Worm (Caenorhabditis elegans) whole organism, L1 larva: ENCODE data around the gene sri-9.

Source experiments
- F16B12.6 ChIP-seq: fragments of 150-350 bp; optimal IDR thresholded peaks from 2 replicates; lab custom pipeline; 2014; ENCODE audit warnings: missing biosample characterization, missing genetic modification characterization
- aha-1 ChIP-seq: fragments of 150-350 bp; optimal IDR thresholded peaks from 2 replicates; lab custom pipeline; 2014; ENCODE audit warnings: missing biosample characterization, missing genetic modification characterization
- alr-1 ChIP-seq: fragments of 200-800 bp; sonication (Bioruptor generic); optimal IDR thresholded peaks from 2 replicates; lab custom pipeline; 2018; ENCODE audit warnings: borderline replicate concordance, mild to moderate bottlenecking, missing genetic modification characterization, missing compliant biosample characterization
- aly-2 ChIP-seq: fragments of 150-350 bp; optimal IDR thresholded peaks from 2 replicates; lab custom pipeline; 2014; ENCODE audit warnings: missing biosample characterization, missing genetic modification characterization
- blmp-1 ChIP-seq: fragments of 150-350 bp; optimal IDR thresholded peaks from 2 replicates; lab custom pipeline; 2014; ENCODE audit warnings: missing biosample characterization, missing genetic modification characterization
- ceh-82 ChIP-seq, 3 experiments: fragments of 150-350 bp in 1 of 3; sonication (generic microtip) in 2 of 3; optimal IDR thresholded peaks; 2 replicates each; lab custom pipeline; 2014 to 2017; ENCODE audit warnings: missing biosample characterization in 3 of 3, missing genetic modification characterization in 3 of 3
- ceh-88 ChIP-seq: fragments of 200-800 bp; sonication (Bioruptor generic); IDR thresholded peaks from 2 replicates; pipeline ENCODE4 v1.3.6; 2022; ENCODE audit warnings: missing genetic modification characterization, missing compliant biosample characterization
- ces-1 ChIP-seq: fragments of 150-350 bp; optimal IDR thresholded peaks from 2 replicates; lab custom pipeline; 2014; ENCODE audit warnings: missing biosample characterization, missing genetic modification reagents, missing genetic modification characterization
- dsc-1 ChIP-seq: sonication (generic microtip); optimal IDR thresholded peaks from 2 replicates; lab custom pipeline; 2016; ENCODE audit warnings: mild to moderate bottlenecking, missing genetic modification characterization, missing compliant biosample characterization
- efl-1 ChIP-seq, 4 experiments: fragments of 150-350 bp; optimal IDR thresholded peaks in 3 of 4; peaks in 1 of 4; 1 replicate in 1 of 4; 2 replicates in 3 of 4; lab custom pipeline; 2014; ENCODE audit warnings: missing biosample characterization in 2 of 4, missing genetic modification characterization in 2 of 4, missing genetic modification reagents in 2 of 4
- efl-3 ChIP-seq: fragments of 200-800 bp; sonication (Bioruptor generic); optimal IDR thresholded peaks from 2 replicates; lab custom pipeline; 2018; ENCODE audit warnings: mild to moderate bottlenecking, missing genetic modification characterization, missing compliant biosample characterization
- egl-13 ChIP-seq: sonication (generic microtip); optimal IDR thresholded peaks from 2 replicates; lab custom pipeline; 2016; ENCODE audit warnings: missing genotype, missing genetic modification reagents, missing genetic modification characterization, missing compliant biosample characterization
- elt-2 ChIP-seq: sonication (generic microtip); optimal IDR thresholded peaks from 2 replicates; lab custom pipeline; 2016; ENCODE audit warnings: missing genetic modification characterization, mild to moderate bottlenecking, inconsistent platforms, missing compliant biosample characterization, missing genetic modification reagents
- fkh-8 ChIP-seq: sonication (generic microtip); optimal IDR thresholded peaks from 2 replicates; lab custom pipeline; 2016; ENCODE audit warnings: mild to moderate bottlenecking, missing genetic modification characterization, missing compliant biosample characterization
- fos-1 ChIP-seq: fragments of 150-350 bp; optimal IDR thresholded peaks from 2 replicates; lab custom pipeline; 2014; ENCODE audit warnings: missing biosample characterization, missing genetic modification characterization
- grh-1 ChIP-seq: fragments of 200-800 bp; sonication (Bioruptor generic); IDR thresholded peaks from 2 replicates; pipeline ENCODE4 v1.3.6; 2022; ENCODE audit warnings: missing genetic modification reagents, missing genetic modification characterization, missing compliant biosample characterization
- hlh-17 ChIP-seq: fragments of 200-800 bp; sonication (Bioruptor generic); optimal IDR thresholded peaks from 2 replicates; lab custom pipeline; 2018; ENCODE audit warnings: missing genetic modification characterization, mild to moderate bottlenecking, missing compliant biosample characterization, moderate library complexity, borderline replicate concordance
- jun-1 ChIP-seq: fragments of 150-350 bp; optimal IDR thresholded peaks from 2 replicates; lab custom pipeline; 2014; ENCODE audit warnings: missing biosample characterization, missing genetic modification reagents, missing genetic modification characterization
- lin-13 ChIP-seq: fragments of 150-350 bp; optimal IDR thresholded peaks from 2 replicates; lab custom pipeline; 2014; ENCODE audit warnings: missing biosample characterization, missing genetic modification reagents, missing genetic modification characterization
- lin-14 ChIP-seq: fragments of 200-800 bp; sonication (Bioruptor generic); optimal IDR thresholded peaks from 2 replicates; lab custom pipeline; 2018; ENCODE audit warnings: mild to moderate bottlenecking, missing genetic modification characterization, moderate library complexity, missing compliant biosample characterization
- mab-9 ChIP-seq: fragments of 200-800 bp; sonication (Bioruptor generic); IDR thresholded peaks from 2 replicates; pipeline ENCODE4 v1.3.6; 2022; ENCODE audit warnings: missing genetic modification reagents, missing genetic modification characterization, missing compliant biosample characterization
- mef-2 ChIP-seq: fragments of 150-350 bp; optimal IDR thresholded peaks from 2 replicates; lab custom pipeline; 2014; ENCODE audit warnings: missing biosample characterization, missing genetic modification characterization
- mep-1 ChIP-seq: fragments of 150-350 bp; optimal IDR thresholded peaks from 2 replicates; lab custom pipeline; 2014; ENCODE audit warnings: missing biosample characterization, missing genetic modification characterization
- nhr-11 ChIP-seq: fragments of 150-350 bp; optimal IDR thresholded peaks from 2 replicates; lab custom pipeline; 2014; ENCODE audit warnings: missing biosample characterization, missing genetic modification characterization
- nhr-19 ChIP-seq: fragments of 200-800 bp; sonication (Bioruptor generic); conservative IDR thresholded peaks from 2 replicates; pipeline ENCODE4 v1.3.6; 2022; ENCODE audit warnings: missing genetic modification characterization, missing compliant biosample characterization
- nhr-237 ChIP-seq: fragments of 150-350 bp; optimal IDR thresholded peaks from 2 replicates; lab custom pipeline; 2014; ENCODE audit warnings: missing biosample characterization, missing genetic modification characterization
- nhr-28 ChIP-seq: fragments of 150-350 bp; optimal IDR thresholded peaks from 2 replicates; lab custom pipeline; 2014; ENCODE audit warnings: missing biosample characterization, missing genetic modification characterization
- nhr-76 ChIP-seq: sonication (generic microtip); optimal IDR thresholded peaks from 2 replicates; lab custom pipeline; 2017; ENCODE audit warnings: missing biosample characterization, missing genetic modification characterization
- nhr-77 ChIP-seq: fragments of 150-350 bp; optimal IDR thresholded peaks from 2 replicates; lab custom pipeline; 2014; ENCODE audit warnings: missing biosample characterization, missing genetic modification characterization
- nhr-84 ChIP-seq: sonication (generic microtip); optimal IDR thresholded peaks from 2 replicates; lab custom pipeline; 2017; ENCODE audit warnings: missing biosample characterization, missing genetic modification characterization
- pag-3 ChIP-seq: sonication (generic microtip); optimal IDR thresholded peaks from 2 replicates; lab custom pipeline; 2017; ENCODE audit warnings: missing genetic modification characterization, mild to moderate bottlenecking, missing compliant biosample characterization, antibody characterized with exemption, borderline replicate concordance; ENCODE audit not compliant: insufficient read depth
- pax-3 ChIP-seq: fragments of 200-800 bp; sonication (Bioruptor generic); optimal IDR thresholded peaks from 2 replicates; lab custom pipeline; 2018; ENCODE audit warnings: mild to moderate bottlenecking, missing genetic modification characterization, moderate library complexity, missing compliant biosample characterization
- pqm-1 ChIP-seq: sonication (generic microtip); optimal IDR thresholded peaks from 3 replicates; lab custom pipeline; 2017; ENCODE audit warnings: missing biosample characterization, missing genetic modification characterization
- rnt-1 ChIP-seq: sonication (generic microtip); optimal IDR thresholded peaks from 2 replicates; lab custom pipeline; 2016; ENCODE audit warnings: mild to moderate bottlenecking, missing genetic modification characterization, moderate library complexity, missing compliant biosample characterization
- snpc-4 ChIP-seq: fragments of 150-350 bp; optimal IDR thresholded peaks from 2 replicates; lab custom pipeline; 2014; ENCODE audit warnings: missing biosample characterization, missing genetic modification characterization
- sptf-1 ChIP-seq: fragments of 150-350 bp; optimal IDR thresholded peaks from 2 replicates; lab custom pipeline; 2014; ENCODE audit warnings: missing biosample characterization, missing genetic modification characterization
- tbx-2 ChIP-seq: sonication (generic microtip); optimal IDR thresholded peaks from 2 replicates; lab custom pipeline; 2016; ENCODE audit warnings: missing genetic modification characterization, missing compliant biosample characterization
- unc-130 ChIP-seq: fragments of 150-350 bp; optimal IDR thresholded peaks from 2 replicates; lab custom pipeline; 2017; ENCODE audit warnings: missing biosample characterization, missing genetic modification characterization, inconsistent platforms
- unc-62 ChIP-seq: fragments of 150-350 bp; optimal IDR thresholded peaks from 2 replicates; lab custom pipeline; 2014; ENCODE audit warnings: missing biosample characterization, missing genetic modification reagents, missing genetic modification characterization
- unc-86 ChIP-seq: sonication (generic microtip); optimal IDR thresholded peaks from 2 replicates; lab custom pipeline; 2016; ENCODE audit warnings: missing genetic modification characterization, missing compliant biosample characterization
- vab-15 ChIP-seq: sonication (generic microtip); optimal IDR thresholded peaks from 2 replicates; lab custom pipeline; 2017; ENCODE audit warnings: missing genotype, mild to moderate bottlenecking, missing genetic modification characterization, missing compliant biosample characterization
- ztf-4 ChIP-seq: fragments of 150-350 bp; optimal IDR thresholded peaks from 2 replicates; lab custom pipeline; 2014; ENCODE audit warnings: missing biosample characterization, missing genetic modification characterization

The sri-9 gene

ce11 chrV:17001167-17001566, at the start of gene sri-9:
Gene sri-9, plus strand, starts transcription at chrV:17001467.
- TF ChIP-seq vab-15 (no peak), hlh-17 (GFP tag; lab: Kevin White, UChicago) (no peak), nhr-76 (tag; lab: Kevin White, UChicago) (no peak), dsc-1 (tag; lab: Kevin White, UChicago) (no peak), snpc-4 (tag; lab: Kevin White, UChicago) (no peak), sptf-1 (tag; lab: Kevin White, UChicago) (no peak), nhr-19 (GFP tag; lab: Robert Waterston, UW) (no peak), nhr-28 (tag; lab: Kevin White, UChicago) (no peak), mep-1 (no peak), mab-9 (GFP tag; lab: Robert Waterston, UW) (no peak)

DNA sequence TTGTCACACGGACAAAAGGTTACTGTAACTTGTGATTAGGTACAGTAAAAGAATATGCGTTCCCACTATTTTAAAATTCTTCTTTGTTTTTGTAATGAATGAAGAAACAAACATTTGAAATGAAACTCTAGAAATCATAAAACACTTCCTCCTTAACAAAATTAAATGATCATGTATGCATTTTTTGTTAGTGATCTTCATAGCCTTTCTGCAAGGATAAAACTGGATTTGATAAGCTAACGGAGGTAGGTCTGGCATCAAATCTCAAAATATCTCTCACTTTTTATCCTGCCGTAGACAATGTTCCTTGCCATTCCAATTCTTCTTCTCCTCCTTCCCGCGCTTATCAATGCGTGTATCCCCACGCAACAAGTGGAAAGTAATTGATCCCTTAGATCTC, 49.8 kb upstream of the sri-9 start, which contains the start of gene clec-238:
Gene clec-238 (plus strand): TSS at position 301 of the 400 bp plus-strand sequence.
- TF ChIP-seq vab-15, result no peak
- no peak for TF ChIP-seq nhr-77 (tag; lab: Kevin White, UChicago)
- no peak for TF ChIP-seq lin-14
- no peak for TF ChIP-seq unc-130 (tag; lab: Kevin White, UChicago)

DNA sequence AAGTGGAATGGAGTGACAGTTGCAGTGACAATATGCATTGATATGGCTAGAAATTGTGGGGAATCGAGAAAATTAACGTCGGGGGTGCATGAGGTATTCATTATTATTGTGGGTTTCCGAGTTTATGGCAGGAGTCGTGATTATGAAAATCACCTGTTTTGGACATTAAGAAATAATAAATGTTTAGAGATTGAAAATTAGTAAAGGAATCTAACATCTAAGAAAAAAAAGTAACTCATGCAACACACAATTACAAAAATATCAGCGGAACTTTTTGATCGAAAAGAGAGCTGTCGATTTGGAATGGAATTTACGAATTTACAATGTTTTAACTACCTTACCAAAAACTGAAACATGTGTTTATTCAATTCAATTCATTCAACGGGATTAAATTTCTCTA, 46.5 kb upstream of the sri-9 start, which contains the start of gene srh-206:
Gene srh-206 (minus strand): TSS at position 101 of the 400 bp plus-strand sequence.
- TF ChIP-seq pax-3 (tag; lab: Kevin White, UChicago) (no peak), ceh-82 (tag; optimal IDR thresholded peaks at IDR 0.05; lab: Kevin White, UChicago) (no peak)

DNA sequence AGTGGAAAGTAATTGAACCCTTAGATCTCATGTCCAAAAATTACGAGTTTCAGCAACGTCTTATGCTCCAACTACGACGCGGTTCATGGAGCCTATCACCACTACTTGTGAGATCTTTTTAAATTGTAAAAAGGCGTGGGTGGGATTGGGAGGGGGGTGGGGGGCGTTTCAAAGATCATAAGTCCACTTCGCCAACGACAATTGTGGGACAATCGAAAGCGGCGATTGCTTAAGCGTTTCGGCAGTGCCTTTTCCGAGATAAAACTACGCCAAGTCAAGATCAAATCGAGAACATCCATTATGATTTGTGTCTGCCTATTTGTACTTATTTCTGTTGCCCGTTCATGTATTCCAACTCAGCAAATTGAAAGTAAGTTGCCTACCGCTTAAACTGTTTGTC, 45.0 kb upstream of the sri-9 start, which contains the start of gene clec-239:
Gene clec-239 (plus strand): TSS at position 301 of the 400 bp plus-strand sequence.
- TF ChIP-seq F16B12.6 (tag; lab: Kevin White, UChicago), result no peak
- no peak for TF ChIP-seq nhr-237 (tag; lab: Kevin White, UChicago)
- TF ChIP-seq alr-1, result no peak
- no peak for TF ChIP-seq efl-3 (GFP tag; lab: Kevin White, UChicago)
- TF ChIP-seq ceh-88 (GFP tag; lab: Robert Waterston, UW), result no peak
- no peak for TF ChIP-seq nhr-84 (tag; lab: Kevin White, UChicago)
- TF ChIP-seq lin-13 (GFP tag; lab: Kevin White, UChicago), result no peak

ce11 chrV:16958975-16959374, 42.3 kb upstream of the sri-9 start:
- no peak for TF ChIP-seq rnt-1 (tag; lab: Kevin White, UChicago)
- no peak for TF ChIP-seq tbx-2
- TF ChIP-seq efl-1 (optimal IDR thresholded peaks at IDR 0.05; lab: Kevin White, UChicago), result no peak
- TF ChIP-seq efl-1 (GFP tag; optimal IDR thresholded peaks at IDR 0.05 in 1 of 2; lab: Kevin White, UChicago), result peak in 1 of 2 experiments; percentile 85
- no peak for TF ChIP-seq nhr-84 (tag; lab: Kevin White, UChicago)
- TF ChIP-seq, all 84 proteins: peak for 1

DNA sequence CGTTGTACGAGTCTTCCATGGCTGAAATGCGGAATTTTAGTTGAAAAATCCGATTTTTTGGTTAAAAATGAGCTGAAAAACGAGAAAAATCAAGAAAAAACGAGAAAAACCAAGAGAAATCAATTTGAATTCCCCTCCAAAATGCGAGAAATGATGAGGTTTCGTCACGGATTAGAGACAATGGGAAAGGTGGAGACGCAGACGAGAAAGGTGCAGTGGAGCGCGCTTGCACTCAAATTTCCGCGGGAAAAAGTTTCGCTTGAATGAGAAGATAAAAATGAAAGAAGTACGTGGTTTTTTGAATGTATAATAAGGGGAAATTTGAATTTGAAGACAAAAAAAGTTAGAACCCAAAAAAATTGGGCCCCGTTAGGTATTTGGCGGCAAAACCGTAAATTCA, 35.6 kb upstream of the sri-9 start, which contains the start of gene efl-1:
Gene efl-1 (minus strand): TSS at position 21 of the 400 bp plus-strand sequence.
- peak; percentile 94 for TF ChIP-seq tbx-2
- no peak for TF ChIP-seq ces-1 (GFP tag; lab: Kevin White, UChicago)
- TF ChIP-seq nhr-11 (tag; lab: Kevin White, UChicago), result peak; percentile 77
- TF ChIP-seq fkh-8 (tag; lab: Kevin White, UChicago), result peak; percentile 91
- peak; percentile 90 for TF ChIP-seq egl-13 (tag; lab: Kevin White, UChicago)
- TF ChIP-seq nhr-76 (tag; lab: Kevin White, UChicago), result no peak
- no peak for TF ChIP-seq pag-3 (tag; lab: Kevin White, UChicago)
- TF ChIP-seq unc-62 (GFP tag; lab: Kevin White, UChicago), result peak; percentile 49
- TF ChIP-seq aly-2 (tag; lab: Kevin White, UChicago), result peak; percentile 77
- TF ChIP-seq ztf-4 (tag; lab: Kevin White, UChicago), result peak; percentile 84
- peak; percentile 92 for TF ChIP-seq unc-86
- TF ChIP-seq aha-1 (tag; lab: Kevin White, UChicago), result peak; percentile 60
- TF ChIP-seq nhr-28 (tag; lab: Kevin White, UChicago), result no peak
- TF ChIP-seq alr-1, result no peak
- TF ChIP-seq snpc-4 (tag; lab: Kevin White, UChicago), result peak; percentile 95
- peak; percentile 83 for TF ChIP-seq grh-1 (GFP tag; lab: Robert Waterston, UW)
- TF ChIP-seq nhr-84 (tag; lab: Kevin White, UChicago), result no peak
- peak; percentile 95 for TF ChIP-seq lin-14
- peak; percentile 93 for TF ChIP-seq fos-1
- peak; percentile 91 for TF ChIP-seq lin-13 (GFP tag; lab: Kevin White, UChicago)
- peak; percentile 65 for TF ChIP-seq blmp-1 (tag; lab: Kevin White, UChicago)
- peak; percentile 78 for TF ChIP-seq elt-2 (tag; lab: Kevin White, UChicago)
- TF ChIP-seq jun-1, result peak; percentile 84
- peak; percentile 64 for TF ChIP-seq mef-2 (tag; lab: Kevin White, UChicago)
- no peak for TF ChIP-seq pqm-1 (tag; lab: Kevin White, UChicago)
